Worm (Caenorhabditis elegans) whole organism, L4/young adult: ENCODE measurements around the gene sre-12.

Experiments
- W03F9.2 ChIP-seq: fragments of 150-350 bp; optimal IDR thresholded peaks from 2 replicates; lab custom pipeline; 2014; ENCODE audit warnings: missing biosample characterization, missing genetic modification characterization
- dao-5 ChIP-seq: sonication (generic microtip); optimal IDR thresholded peaks from 2 replicates; lab custom pipeline; 2016; ENCODE audit warnings: missing genotype, missing genetic modification characterization, moderate library complexity, missing compliant biosample characterization
- him-1 ChIP-seq: sonication (generic microtip); optimal IDR thresholded peaks from 2 replicates; lab custom pipeline; 2016; ENCODE audit warnings: missing genotype, missing genetic modification reagents, missing genetic modification characterization, missing compliant biosample characterization

DNA sequence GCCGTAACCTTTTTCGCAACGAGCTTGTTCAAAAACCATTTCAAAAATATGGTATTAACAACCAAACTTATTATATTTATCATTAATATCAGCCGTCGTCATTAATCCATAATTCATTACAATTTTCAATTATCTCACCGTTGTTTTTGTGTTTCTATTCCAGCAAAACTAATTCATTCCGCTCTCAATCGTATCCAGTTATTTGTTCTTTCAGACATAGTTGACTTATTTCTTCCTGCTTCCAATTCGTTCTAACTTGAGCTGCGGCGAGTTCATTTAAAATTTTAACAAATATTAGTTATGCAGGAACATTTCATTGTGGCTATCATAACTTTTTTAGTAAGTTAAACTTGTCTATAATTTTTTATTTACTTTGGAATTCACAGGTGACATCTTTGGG is 2.9 kb downstream of the sre-12 start, which contains the start of gene srx-16:
- TF ChIP-seq W03F9.2 (tag; lab: Kevin White, UChicago) (no peak), him-1 (no peak), dao-5 (tag; lab: Kevin White, UChicago) (no peak)
